Fruit fly (Drosophila melanogaster) ovary, adult (tissue): ENCODE measurements around the gene Osi15.
A peak's percentile ranks its signal among the peaks of the same experiment; 100 is the strongest.

Experiments
- CG17801 ChIP-seq: fragments of 200-800 bp; optimal IDR thresholded peaks from 2 replicates; lab custom pipeline; 2019; ENCODE audit warnings: missing biosample characterization, mild to moderate bottlenecking, missing genetic modification characterization, moderate library complexity; ENCODE audit not compliant: partially characterized antibody

The Osi15 gene

DNA sequence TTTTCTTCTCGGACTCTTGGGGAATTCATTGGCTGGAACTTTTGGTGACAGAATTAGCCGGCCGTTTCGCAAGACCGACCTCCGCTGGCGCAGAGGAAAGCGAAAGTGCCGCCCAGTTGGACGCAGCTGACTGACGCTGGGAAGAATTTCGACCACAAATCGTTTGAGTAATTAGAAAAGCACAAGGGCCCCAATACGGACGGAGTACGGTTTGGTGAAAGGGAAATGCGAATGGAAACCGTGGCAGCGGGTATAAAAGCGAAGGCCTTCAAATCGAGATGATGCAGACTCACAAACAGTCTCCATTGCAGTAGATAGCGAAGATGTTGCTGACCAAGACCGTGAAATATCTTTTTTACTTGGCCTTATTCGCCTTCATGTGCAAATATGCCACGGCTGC, 3.3 kb downstream of the Osi15 start, which contains the start of gene Osi16:
TSS of gene Osi16 (plus strand) at position 301 of the 400 bp plus-strand sequence.
- no peak for TF ChIP-seq CG17801 (GFP tag; lab: Kevin White, UChicago)

DNA sequence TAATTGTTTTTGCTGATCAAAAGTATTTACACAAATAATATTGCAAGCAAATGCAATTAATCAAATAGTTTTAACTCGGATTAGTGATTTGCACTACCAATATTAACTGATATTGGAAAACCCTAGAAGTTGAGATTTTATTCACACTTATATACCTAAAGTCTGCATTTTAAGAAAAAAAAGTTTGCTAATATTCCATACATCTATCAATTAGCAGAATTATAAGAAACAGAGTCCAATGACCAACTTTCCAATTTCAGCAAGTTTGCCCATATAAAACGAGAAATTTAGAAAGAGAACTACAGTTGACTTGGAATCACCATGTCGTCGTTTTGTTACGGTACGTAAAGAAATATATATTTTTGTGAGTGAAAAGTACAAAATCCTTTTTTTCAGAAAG, 5.0 kb downstream of the Osi15 start, which contains the start of gene CG46026:
TSS of gene CG46026 (plus strand) at position 301 of the 400 bp plus-strand sequence.
- no peak for TF ChIP-seq CG17801 (GFP tag; lab: Kevin White, UChicago)

DNA sequence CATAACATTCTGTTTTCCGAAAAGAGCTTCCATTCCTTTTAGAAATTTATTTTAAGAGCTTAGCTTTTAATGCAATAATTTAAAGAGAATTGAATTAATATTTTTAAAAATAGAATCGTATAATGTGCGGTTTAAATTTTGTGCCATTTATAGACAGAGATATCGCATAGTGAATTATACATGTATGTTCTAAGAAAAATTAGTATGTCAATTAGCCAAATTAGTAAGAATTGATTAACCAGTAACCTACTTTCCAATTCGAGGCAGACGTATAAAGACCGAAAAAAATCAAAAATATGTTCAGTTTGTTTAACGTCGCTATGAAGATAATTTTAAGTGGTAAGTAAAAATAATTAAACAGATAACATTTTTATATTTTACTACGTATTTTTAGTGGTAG, 8.1 kb downstream of the Osi15 start, which contains the start of gene CG31560:
TSS of gene CG31560 (plus strand) at position 301 of the 400 bp plus-strand sequence.
- TF ChIP-seq CG17801 (GFP tag; lab: Kevin White, UChicago): no peak

- TF ChIP-seq CG17801 (GFP tag; lab: Kevin White, UChicago): no peak
These were observed 10.1 kb downstream of the Osi15 start, which contains the start of gene Osi17 for dm6 chr3R:6311641-6312259. Gene Osi17 (plus strand): TSS chr3R:6311772.

- no peak for TF ChIP-seq CG17801 (GFP tag; lab: Kevin White, UChicago)
These were observed 13.5 kb downstream of the Osi15 start for dm6 chr3R:6315078-6315477.

DNA sequence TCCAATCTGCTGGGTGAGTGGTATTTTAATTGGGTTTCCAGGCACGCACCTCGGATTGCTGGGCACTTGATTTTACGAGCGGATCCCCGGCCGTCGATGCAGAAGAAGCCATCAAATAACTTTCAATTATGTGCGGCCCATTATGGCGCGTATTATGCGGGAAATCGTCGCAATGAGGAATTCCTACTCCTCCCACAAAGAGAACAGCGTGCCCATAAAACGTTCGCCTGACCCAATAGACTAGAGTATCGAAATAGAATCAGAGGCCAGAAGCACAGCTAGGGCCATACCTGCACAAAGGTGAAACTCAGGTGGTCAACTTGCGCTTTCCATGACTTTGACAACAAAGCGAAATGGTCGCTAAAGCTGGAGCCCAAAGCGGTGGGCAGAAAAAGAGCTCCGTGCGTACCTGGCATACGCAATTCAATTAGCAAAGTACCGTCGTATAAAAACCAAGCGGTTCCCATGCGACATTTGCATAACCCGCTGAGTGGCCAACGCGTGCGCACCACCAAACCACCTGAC, 28.2 kb downstream of the Osi15 start, which contains the start of gene Osi18:
TSS of gene Osi18 (plus strand) at position 475 of the 525 bp plus-strand sequence.
- TF ChIP-seq CG17801 (GFP tag; lab: Kevin White, UChicago): no peak

dm6 chr3R:6334906-6335433, 33.4 kb downstream of the Osi15 start, which contains the start of gene Osi19:
Gene Osi19 (plus strand): TSS chr3R:6335362.
- TF ChIP-seq CG17801 (GFP tag; lab: Kevin White, UChicago): no peak

- no peak for TF ChIP-seq CG17801 (GFP tag; lab: Kevin White, UChicago)
These were observed 35.8 kb downstream of the Osi15 start for dm6 chr3R:6337397-6337796.

dm6 chr3R:6339795-6340194, 38.2 kb downstream of the Osi15 start, which contains the start of gene Osi20:
Gene Osi20 (plus strand): TSS chr3R:6340095.
- no peak for TF ChIP-seq CG17801 (GFP tag; lab: Kevin White, UChicago)

DNA sequence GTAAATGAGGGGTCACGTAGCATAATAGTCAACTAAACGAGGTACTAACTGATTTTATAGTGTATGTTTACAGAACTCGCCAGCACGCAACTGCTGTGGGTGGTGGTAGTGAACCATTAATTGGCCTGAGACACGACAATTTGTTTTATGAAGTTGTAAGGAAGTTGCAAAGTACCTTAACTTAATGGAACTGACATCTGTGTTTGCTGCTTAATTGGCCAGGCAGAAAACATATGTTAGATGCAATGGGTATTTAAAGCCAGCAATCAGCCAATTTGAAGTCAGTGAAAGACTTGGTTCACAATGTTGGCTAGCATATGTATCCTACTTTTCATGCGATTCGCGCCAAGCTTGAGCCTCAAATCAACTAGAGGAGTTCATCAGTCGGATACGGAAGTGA, 40.1 kb downstream of the Osi15 start, which contains the start of gene CG17917:
TSS of gene CG17917 (plus strand) at position 301 of the 400 bp plus-strand sequence.
- TF ChIP-seq CG17801 (GFP tag; lab: Kevin White, UChicago): no peak

- TF ChIP-seq CG17801 (GFP tag; lab: Kevin White, UChicago): no peak
These were observed 41.1 kb downstream of the Osi15 start, which contains the start of gene CG10298 for dm6 chr3R:6342702-6343101. Gene CG10298 (plus strand): TSS chr3R:6343002.

- no peak for TF ChIP-seq CG17801 (GFP tag; lab: Kevin White, UChicago)
These were observed 42.0 kb downstream of the Osi15 start, which contains the start of gene CG17919 for dm6 chr3R:6343396-6344239. Gene CG17919 (plus strand): TSS chr3R:6344029.

- TF ChIP-seq CG17801 (GFP tag; lab: Kevin White, UChicago): peak; percentile 43
These were observed 44.2 kb downstream of the Osi15 start, which contains the start of the genes SmD2 and CG18048 for dm6 chr3R:6345814-6346213. Gene SmD2 (minus strand): TSS chr3R:6345911. Gene CG18048 (plus strand): TSS chr3R:6346111.

dm6 chr3R:6348943-6349342, 47.3 kb downstream of the Osi15 start, which contains the start of gene Hr83:
Gene Hr83 (plus strand): TSS chr3R:6349243.
- no peak for TF ChIP-seq CG17801 (GFP tag; lab: Kevin White, UChicago)
